Fruit fly (Drosophila melanogaster) whole organism, embryonic: ENCODE data around the gene BuGZ.

Source experiments
- Bgb ChIP-seq: fragments of 200-800 bp; sonication (Bioruptor generic); IDR thresholded peaks from 2 replicates; pipeline ENCODE4 v1.3.6; 2022; ENCODE audit warnings: missing biosample characterization, missing genetic modification characterization; ENCODE audit not compliant: partially characterized antibody
- CG10366 ChIP-seq: fragments of 200-800 bp; sonication (Bioruptor generic); IDR thresholded peaks from 2 replicates; pipeline ENCODE4 v1.3.6; 2022; ENCODE audit warnings: missing biosample characterization, missing genetic modification characterization
- CG12659 ChIP-seq: fragments of 200-800 bp; sonication (Bioruptor generic); optimal IDR thresholded peaks from 3 replicates; lab custom pipeline; 2017; ENCODE audit warnings: mild to moderate bottlenecking, missing biosample characterization, missing genetic modification reagents, missing genetic modification characterization
- CG16779 ChIP-seq: fragments of 200-800 bp; sonication (Bioruptor generic); IDR thresholded peaks from 2 replicates; pipeline ENCODE4 v1.3.6; 2022; ENCODE audit warnings: missing biosample characterization, missing genetic modification characterization
- CG2889 ChIP-seq: fragments of 200-800 bp; sonication (Bioruptor generic); IDR thresholded peaks from 3 replicates; pipeline ENCODE4 v1.3.6; 2022; ENCODE audit warnings: missing biosample characterization, missing genetic modification characterization
- CG30403 ChIP-seq: fragments of 200-800 bp; sonication (Bioruptor generic); optimal IDR thresholded peaks from 3 replicates; lab custom pipeline; 2016; ENCODE audit warnings: missing biosample characterization, missing genetic modification characterization
- CG34224 ChIP-seq: fragments of 200-800 bp; sonication (Bioruptor generic); IDR thresholded peaks from 3 replicates; pipeline ENCODE4 v1.3.6; 2022; ENCODE audit warnings: missing biosample characterization, missing genetic modification characterization; ENCODE audit not compliant: partially characterized antibody
- CG3838 ChIP-seq: fragments of 200-800 bp; sonication (Bioruptor generic); optimal IDR thresholded peaks from 3 replicates; lab custom pipeline; 2016; ENCODE audit warnings: missing biosample characterization, missing genetic modification characterization
- CG6272 ChIP-seq: fragments of 200-800 bp; sonication (Bioruptor generic); IDR thresholded peaks from 2 replicates; pipeline ENCODE4 v1.3.6; 2022; ENCODE audit warnings: missing biosample characterization, missing genetic modification characterization
- CG6791 ChIP-seq: fragments of 200-800 bp; sonication (Bioruptor generic); IDR thresholded peaks from 3 replicates; pipeline ENCODE4 v1.3.6; 2022; ENCODE audit warnings: missing biosample characterization, missing genetic modification characterization; ENCODE audit not compliant: partially characterized antibody
- CG7963 ChIP-seq: fragments of 200-800 bp; sonication (Bioruptor generic); IDR thresholded peaks from 3 replicates; pipeline ENCODE4 v1.3.6; 2022; ENCODE audit warnings: missing biosample characterization, missing genetic modification characterization; ENCODE audit not compliant: partially characterized antibody
- CG9932 ChIP-seq: fragments of 200-800 bp; sonication (Bioruptor generic); IDR thresholded peaks from 2 replicates; pipeline ENCODE4 v1.3.6; 2022; ENCODE audit warnings: missing biosample characterization, missing genetic modification characterization
- CHES-1-like ChIP-seq: fragments of 200-800 bp; sonication (Bioruptor generic); optimal IDR thresholded peaks from 2 replicates; lab custom pipeline; 2016; ENCODE audit warnings: missing biosample characterization, missing genetic modification characterization
- Camta ChIP-seq: fragments of 200-800 bp; sonication (Bioruptor generic); optimal IDR thresholded peaks from 2 replicates; lab custom pipeline; 2016; ENCODE audit warnings: missing biosample characterization, missing genetic modification characterization
- D19A ChIP-seq: fragments of 200-800 bp; optimal IDR thresholded peaks from 3 replicates; lab custom pipeline; 2019; ENCODE audit warnings: missing biosample characterization, mild to moderate bottlenecking, missing genetic modification characterization, moderate library complexity
- Dip3 ChIP-seq: fragments of 200-800 bp; sonication (Bioruptor generic); optimal IDR thresholded peaks from 3 replicates; lab custom pipeline; 2016; ENCODE audit warnings: missing biosample characterization, missing genetic modification characterization
- E2f1 ChIP-seq: fragments of 200-800 bp; sonication (Bioruptor generic); IDR thresholded peaks from 2 replicates; pipeline ENCODE4 v1.3.6; 2022; ENCODE audit warnings: missing biosample characterization, missing genetic modification characterization
- Elba2 ChIP-seq: fragments of 200-800 bp; sonication (Bioruptor generic); optimal IDR thresholded peaks from 3 replicates; lab custom pipeline; 2016; ENCODE audit warnings: missing biosample characterization, missing genetic modification characterization
- H2.0 ChIP-seq: fragments of 200-800 bp; sonication (Bioruptor generic); IDR thresholded peaks from 2 replicates; pipeline ENCODE4 v1.3.6; 2022; ENCODE audit warnings: missing biosample characterization, missing genetic modification characterization
- HLH4C ChIP-seq: fragments of 200-800 bp; sonication (Bioruptor generic); IDR thresholded peaks from 3 replicates; pipeline ENCODE4 v1.3.6; 2022; ENCODE audit warnings: missing biosample characterization, missing genetic modification characterization; ENCODE audit not compliant: partially characterized antibody
- Hmr ChIP-seq: fragments of 200-800 bp; sonication (Bioruptor generic); optimal IDR thresholded peaks from 3 replicates; lab custom pipeline; 2017; ENCODE audit warnings: mild to moderate bottlenecking, missing biosample characterization, missing genetic modification reagents, missing genetic modification characterization
- Hr78 ChIP-seq, 2 experiments: fragments of 200-800 bp in 1 of 2; fragments of >200 bp in 1 of 2; sonication (Bioruptor generic) in 1 of 2; optimal IDR thresholded peaks; 2 replicates each; lab custom pipeline; 2017 to 2019; ENCODE audit warnings: missing biosample characterization in 2 of 2, missing genetic modification characterization in 2 of 2, mild to moderate bottlenecking in 1 of 2, moderate library complexity in 1 of 2
- Hsf ChIP-seq: fragments of 200-800 bp; sonication (Bioruptor generic); optimal IDR thresholded peaks from 3 replicates; lab custom pipeline; 2016; ENCODE audit warnings: missing biosample characterization, missing genetic modification characterization
- Nf-YA ChIP-seq: fragments of 200-800 bp; sonication (Bioruptor generic); IDR thresholded peaks from 2 replicates; pipeline ENCODE4 v1.3.6; 2022; ENCODE audit warnings: missing biosample characterization, missing genetic modification characterization
- PHDP ChIP-seq: fragments of 200-800 bp; sonication (Bioruptor generic); optimal IDR thresholded peaks from 3 replicates; lab custom pipeline; 2018; ENCODE audit warnings: missing biosample characterization, mild to moderate bottlenecking, missing genetic modification characterization, moderate library complexity
- Pdp1 ChIP-seq, 2 experiments: fragments of 200-800 bp; sonication (Bioruptor generic); optimal IDR thresholded peaks; 3 replicates each; lab custom pipeline; 2016; ENCODE audit warnings: missing biosample characterization in 2 of 2, missing genetic modification characterization in 2 of 2, mild to moderate bottlenecking in 1 of 2, moderate library complexity in 1 of 2
- Scr ChIP-seq: fragments of 200-800 bp; sonication (Bioruptor generic); IDR thresholded peaks from 2 replicates; pipeline ENCODE4 v1.3.6; 2022; ENCODE audit warnings: missing biosample characterization, missing genetic modification characterization; ENCODE audit not compliant: partially characterized antibody
- Spps ChIP-seq: fragments of 200-800 bp; sonication (Bioruptor generic); optimal IDR thresholded peaks from 2 replicates; lab custom pipeline; 2018; ENCODE audit warnings: missing biosample characterization, mild to moderate bottlenecking, missing genetic modification characterization
- Usf ChIP-seq: fragments of 200-800 bp; sonication (Bioruptor generic); optimal IDR thresholded peaks from 2 replicates; lab custom pipeline; 2017; ENCODE audit warnings: missing genotype, missing biosample characterization, missing genetic modification characterization
- ato ChIP-seq: fragments of 200-800 bp; sonication (Bioruptor generic); IDR thresholded peaks from 2 replicates; pipeline ENCODE4 v1.3.6; 2022; ENCODE audit warnings: missing biosample characterization, missing genetic modification characterization; ENCODE audit not compliant: partially characterized antibody
- bab2 ChIP-seq: fragments of 200-800 bp; sonication (Bioruptor generic); optimal IDR thresholded peaks from 2 replicates; lab custom pipeline; 2016; ENCODE audit warnings: missing biosample characterization, missing genetic modification characterization
- cad ChIP-seq: fragments of >200 bp; optimal IDR thresholded peaks from 2 replicates; lab custom pipeline; 2017; ENCODE audit warnings: missing biosample characterization, missing genetic modification characterization
- ci ChIP-seq: fragments of 200-800 bp; sonication (Bioruptor generic); IDR thresholded peaks from 3 replicates; pipeline ENCODE4 v1.3.6; 2022; ENCODE audit warnings: missing biosample characterization, missing genetic modification characterization
- crc ChIP-seq: fragments of 200-800 bp; sonication (Bioruptor generic); optimal IDR thresholded peaks from 2 replicates; lab custom pipeline; 2016; ENCODE audit warnings: missing biosample characterization, missing genetic modification characterization
- crol ChIP-seq: fragments of 200-800 bp; sonication (Bioruptor generic); IDR thresholded peaks from 2 replicates; pipeline ENCODE4 v1.3.6; 2022; ENCODE audit warnings: missing biosample characterization, missing genetic modification characterization
- crp ChIP-seq, 2 experiments: fragments of 200-800 bp; sonication (Bioruptor generic); optimal IDR thresholded peaks; 2 replicates in 1 of 2; 3 replicates in 1 of 2; lab custom pipeline; 2017; ENCODE audit warnings: missing biosample characterization in 2 of 2, missing genetic modification characterization in 2 of 2, mild to moderate bottlenecking in 1 of 2, moderate library complexity in 1 of 2
- disco-r ChIP-seq: fragments of 200-800 bp; sonication (Bioruptor generic); optimal IDR thresholded peaks from 2 replicates; lab custom pipeline; 2016; ENCODE audit warnings: missing biosample characterization, missing genetic modification characterization
- dysf ChIP-seq: fragments of 200-800 bp; sonication (Bioruptor generic); IDR thresholded peaks from 3 replicates; pipeline ENCODE4 v1.3.6; 2022; ENCODE audit warnings: missing biosample characterization, missing genetic modification characterization
- eyg ChIP-seq: fragments of 200-800 bp; sonication (Bioruptor generic); optimal IDR thresholded peaks from 3 replicates; lab custom pipeline; 2016; ENCODE audit warnings: missing biosample characterization, missing genetic modification characterization
- hbn ChIP-seq: fragments of 200-800 bp; sonication (Bioruptor generic); IDR thresholded peaks from 2 replicates; pipeline ENCODE4 v1.3.6; 2022; ENCODE audit warnings: missing biosample characterization, missing genetic modification characterization; ENCODE audit not compliant: partially characterized antibody
- inv ChIP-seq: fragments of 200-800 bp; sonication (Bioruptor generic); IDR thresholded peaks from 2 replicates; pipeline ENCODE4 v1.3.6; 2022; ENCODE audit warnings: missing biosample characterization, missing genetic modification characterization; ENCODE audit not compliant: partially characterized antibody
- lilli ChIP-seq: fragments of 200-800 bp; sonication (Bioruptor generic); optimal IDR thresholded peaks from 3 replicates; lab custom pipeline; 2016; ENCODE audit warnings: missing biosample characterization, missing genetic modification characterization
- maf-S ChIP-seq: fragments of 200-800 bp; sonication (Bioruptor generic); optimal IDR thresholded peaks from 2 replicates; lab custom pipeline; 2016; ENCODE audit warnings: missing biosample characterization, missing genetic modification characterization
- nerfin-2 ChIP-seq: fragments of 200-800 bp; sonication (Bioruptor generic); IDR thresholded peaks from 2 replicates; pipeline ENCODE4 v1.3.6; 2022; ENCODE audit warnings: missing biosample characterization, missing genetic modification characterization; ENCODE audit not compliant: partially characterized antibody
- pan ChIP-seq, 4 experiments: fragments of >200 bp in 3 of 4; fragments of 200-800 bp in 1 of 4; sonication (Bioruptor generic) in 1 of 4; optimal IDR thresholded peaks in 3 of 4; IDR thresholded peaks in 1 of 4; 2 replicates each; pipeline versions ENCODE4 v1.3.6 to Lab custom; 2017 to 2022; ENCODE audit warnings: missing biosample characterization in 2 of 4, missing genetic modification characterization in 2 of 4, mixed read lengths in 1 of 4
- sens ChIP-seq: fragments of 200-800 bp; sonication (Bioruptor generic); peaks from one replicate; lab custom pipeline; 2016; ENCODE audit warnings: missing biosample characterization, missing genetic modification characterization
- sim ChIP-seq: fragments of 200-800 bp; sonication (Bioruptor generic); IDR thresholded peaks from 2 replicates; pipeline ENCODE4 v1.3.6; 2022; ENCODE audit warnings: missing biosample characterization, missing genetic modification characterization
- slp2 ChIP-seq: fragments of 200-800 bp; sonication (Bioruptor generic); optimal IDR thresholded peaks from 2 replicates; lab custom pipeline; 2016; ENCODE audit warnings: missing biosample characterization, missing genetic modification characterization
- wor ChIP-seq: fragments of 200-800 bp; sonication (Bioruptor generic); IDR thresholded peaks from 2 replicates; pipeline ENCODE4 v1.3.6; 2022; ENCODE audit warnings: missing biosample characterization, missing genetic modification characterization
- z ChIP-seq: fragments of 200-800 bp; sonication (Bioruptor generic); IDR thresholded peaks from 3 replicates; pipeline ENCODE4 v1.3.6; 2022; ENCODE audit warnings: missing biosample characterization, missing genetic modification characterization

Gene BuGZ

dm6 chr2L:16722596-16722995 is 20.6 kb upstream of the BuGZ start (continued):
- TF ChIP-seq CG16779 (GFP tag; lab: Robert Waterston, UW): no peak
- peak; percentile 4 for TF ChIP-seq sens (GFP tag; lab: Kevin White, UChicago)
- TF ChIP-seq CHES-1-like (GFP tag; lab: Kevin White, UChicago): no peak
- no peak for TF ChIP-seq Hmr
- TF ChIP-seq slp2 (GFP tag; lab: Kevin White, UChicago): no peak
- no peak for TF ChIP-seq Nf-YA (GFP tag; lab: Robert Waterston, UW)
- no peak for TF ChIP-seq dysf
- no peak for TF ChIP-seq Hr78 (GFP tag; optimal IDR thresholded peaks at IDR 0.05; lab: Kevin White, UChicago)
- no peak for TF ChIP-seq wor
- TF ChIP-seq CG2889 (GFP tag; lab: Robert Waterston, UW): no peak
- peak; percentile 21; the same call in 1 of the 3 replicates for TF ChIP-seq CG34224
- no peak for TF ChIP-seq lilli (GFP tag; lab: Kevin White, UChicago)
- TF ChIP-seq Pdp1 (GFP tag; optimal IDR thresholded peaks at IDR 0.05; lab: Kevin White, UChicago): no peak
- TF ChIP-seq nerfin-2: peak; percentile 51
- TF ChIP-seq Bgb (GFP tag; lab: Robert Waterston, UW): peak; percentile 63; the same call in 1 of the 2 replicates
- no peak for TF ChIP-seq pan (optimal IDR thresholded peaks at IDR 0.05; lab: Kevin White, UChicago)
- no peak for TF ChIP-seq pan (GFP tag; optimal IDR thresholded peaks at IDR 0.05 in 1 of 2, IDR thresholded peaks at IDR 0.05 in 1 of 2)
- peak; percentile 75 for TF ChIP-seq HLH4C (GFP tag; lab: Robert Waterston, UW)
- no peak for TF ChIP-seq Elba2 (GFP tag; lab: Kevin White, UChicago)
- TF ChIP-seq sim (GFP tag; lab: Robert Waterston, UW): no peak
- no peak for TF ChIP-seq CG3838 (GFP tag; lab: Kevin White, UChicago)
- no peak for TF ChIP-seq E2f1 (GFP tag; lab: Robert Waterston, UW)
- 0 out of 2 replicates have a peak, but pooled peaks have one; percentile 40 for TF ChIP-seq ato (GFP tag; lab: Robert Waterston, UW)
- TF ChIP-seq eyg (GFP tag; lab: Kevin White, UChicago): no peak
- no peak for TF ChIP-seq CG6272 (GFP tag; lab: Robert Waterston, UW)
- TF ChIP-seq Scr (GFP tag; lab: Robert Waterston, UW): peak; percentile 40; the same call in 1 of the 2 replicates
- TF ChIP-seq ci: no peak
- no peak for TF ChIP-seq z (GFP tag; lab: Robert Waterston, UW)
- TF ChIP-seq Spps: no peak
- peak; percentile 45; the same call in 2 of the 3 replicates for TF ChIP-seq CG7963 (GFP tag; lab: Robert Waterston, UW)
- no peak for TF ChIP-seq Hsf (GFP tag; lab: Kevin White, UChicago)
- TF ChIP-seq cad (GFP tag; lab: Kevin White, UChicago): no peak
- TF ChIP-seq maf-S (GFP tag; lab: Kevin White, UChicago): no peak
- TF ChIP-seq crc: no peak
- TF ChIP-seq H2.0 (GFP tag; lab: Robert Waterston, UW): no peak

- peak; percentile 79 for TF ChIP-seq CG6791 (GFP tag; lab: Robert Waterston, UW)
- TF ChIP-seq hbn (GFP tag; lab: Robert Waterston, UW): peak; percentile 64
- TF ChIP-seq ato (GFP tag; lab: Robert Waterston, UW): peak; percentile 47; the same call in 1 of the 2 replicates
- no peak for TF ChIP-seq bab2
- TF ChIP-seq disco-r (GFP tag; lab: Kevin White, UChicago): no peak
- peak; percentile 0 for TF ChIP-seq PHDP (tag; lab: Kevin White, UChicago)
- TF ChIP-seq CG10366 (GFP tag; lab: Robert Waterston, UW): no peak
- peak; percentile 72 for TF ChIP-seq CG34224
- peak; percentile 29 for TF ChIP-seq Usf
- peak; percentile 53 for TF ChIP-seq CG9932 (GFP tag; lab: Robert Waterston, UW)
- TF ChIP-seq CG12659 (GFP tag; lab: Kevin White, UChicago): peak; percentile 63
- peak; percentile 6 for TF ChIP-seq Dip3 (GFP tag; lab: Kevin White, UChicago)
- TF ChIP-seq Camta (GFP tag; lab: Kevin White, UChicago): no peak
- peak in 1 of 2 experiments; percentile 78 for TF ChIP-seq crp (GFP tag; optimal IDR thresholded peaks at IDR 0.05; lab: Kevin White, UChicago)
- peak; percentile 39 for TF ChIP-seq CG30403 (GFP tag; lab: Kevin White, UChicago)
- TF ChIP-seq D19A (tag; lab: Kevin White, UChicago): peak; percentile 65
- peak; percentile 53 for TF ChIP-seq inv (GFP tag; lab: Robert Waterston, UW)
- TF ChIP-seq crol (GFP tag; lab: Robert Waterston, UW): peak; percentile 91
- peak; percentile 74 for TF ChIP-seq sens (GFP tag; lab: Kevin White, UChicago)
These were observed 15.6 kb upstream of the BuGZ start, which contains the start of gene VhaSFD for dm6 chr2L:16727578-16728023. Gene VhaSFD, minus strand, starts transcription at chr2L:16727826.
